Worm (Caenorhabditis elegans): ENCODE data around the gene srj-13.

The srj-13 gene

ce11 chrV:7413107-7413774 lies 10.8 kb downstream of the srj-13 start, which contains the start of gene F18E3.11:
Gene F18E3.11, plus strand, starts transcription at chrV:7413482.
- TF ChIP-seq lin-11 (tag; optimal IDR thresholded peaks at IDR 0.05) (no peak), crh-2 (tag; optimal IDR thresholded peaks at IDR 0.05) (peak; percentile 9), nhr-237 (tag; optimal IDR thresholded peaks at IDR 0.05) (no peak), nhr-129 (tag; optimal IDR thresholded peaks at IDR 0.05) (peak; percentile 84), unc-55 (GFP tag; optimal IDR thresholded peaks at IDR 0.05) (no peak), nhr-10 (tag; optimal IDR thresholded peaks at IDR 0.05) (no peak), ceh-16 (tag; optimal IDR thresholded peaks at IDR 0.05) (no peak), ceh-82 (tag; optimal IDR thresholded peaks at IDR 0.05) (no peak), blmp-1 (tag; optimal IDR thresholded peaks at IDR 0.05; ENCODE audit: insufficient read depth) (peak; percentile 78), ama-1 (optimal IDR thresholded peaks at IDR 0.05) (peak; percentile 89), skn-1 (tag; optimal IDR thresholded peaks at IDR 0.05) (no peak), peb-1 (tag; optimal IDR thresholded peaks at IDR 0.05) (no peak), nhr-25 (tag; optimal IDR thresholded peaks at IDR 0.05) (peak; percentile 85), gmeb-1 (tag; optimal IDR thresholded peaks at IDR 0.05) (no peak), sma-3 (GFP tag; optimal IDR thresholded peaks at IDR 0.05) (peak; percentile 49), mbf-1 (tag; optimal IDR thresholded peaks at IDR 0.05) (no peak), nhr-12 (tag; optimal IDR thresholded peaks at IDR 0.05) (no peak), nhr-21 (tag; optimal IDR thresholded peaks at IDR 0.05) (peak; percentile 80), ztf-4 (tag; optimal IDR thresholded peaks at IDR 0.05) (no peak), sem-4 (tag; optimal IDR thresholded peaks at IDR 0.05) (no peak), lsy-2 (tag; optimal IDR thresholded peaks at IDR 0.05) (no peak), lin-39 (tag; optimal IDR thresholded peaks at IDR 0.05) (no peak), sma-9 (GFP tag; optimal IDR thresholded peaks at IDR 0.05) (peak; percentile 84), sma-9 (tag; optimal IDR thresholded peaks at IDR 0.05) (no peak), nhr-6 (tag; optimal IDR thresholded peaks at IDR 0.05) (peak; percentile 6)

DNA sequence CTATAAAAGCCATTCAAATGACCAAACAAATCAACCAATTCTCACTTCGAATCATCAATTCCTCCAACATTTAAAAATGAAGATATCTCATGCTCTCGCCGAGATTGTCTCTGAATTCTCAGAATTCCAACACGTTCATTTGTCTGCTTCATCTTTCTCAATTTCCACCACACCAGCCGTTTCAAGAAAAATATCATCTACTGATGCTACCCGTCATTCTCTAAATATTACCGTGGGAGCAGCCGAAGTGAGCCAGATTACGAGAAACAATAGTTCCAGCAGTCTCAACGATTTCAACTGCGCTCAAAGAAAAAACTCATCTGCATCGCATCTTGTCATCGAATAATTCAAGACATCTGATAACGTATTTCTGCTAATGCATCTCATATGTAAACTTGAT lies 12.5 kb downstream of the srj-13 start, which contains the start of gene F18E3.12:
Gene F18E3.12 (plus strand): TSS at position 77 of the 400 bp plus-strand sequence.
- TF ChIP-seq elt-1 (tag; optimal IDR thresholded peaks at IDR 0.05), result no peak
- peak; percentile 77 for TF ChIP-seq ama-1 (optimal IDR thresholded peaks at IDR 0.05)

DNA sequence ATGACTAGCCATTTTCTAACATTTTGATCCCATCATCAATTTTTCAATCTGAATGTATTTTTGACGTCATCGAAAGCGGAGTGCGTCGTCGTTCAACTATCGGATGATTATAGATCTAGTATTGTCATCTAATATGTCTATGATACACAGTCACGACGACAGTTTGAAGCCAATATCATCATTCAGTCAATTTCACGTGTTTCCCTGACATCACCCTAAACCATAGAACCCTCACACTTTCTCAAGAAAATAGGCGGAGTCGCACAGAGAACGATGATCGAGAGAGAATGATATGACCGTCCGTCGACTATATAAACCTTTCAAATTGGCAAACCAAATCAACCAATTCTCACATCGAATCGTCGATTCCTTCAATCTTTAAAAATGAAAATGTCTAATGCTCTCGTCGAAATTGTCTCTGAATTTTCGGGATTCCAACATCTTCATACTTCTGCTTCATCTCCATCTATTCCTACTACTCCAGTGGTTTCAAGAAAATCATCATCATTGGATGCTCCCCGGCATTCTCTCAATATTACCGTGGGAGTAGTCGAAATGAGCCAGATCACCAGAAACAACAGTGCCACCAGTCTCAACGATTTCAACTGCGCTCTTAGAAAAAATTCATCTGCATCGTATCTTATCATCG lies 13.4 kb downstream of the srj-13 start, which contains the start of gene F18E3.13:
Gene F18E3.13 (plus strand): TSS at position 385 of the 649 bp plus-strand sequence.
- TF ChIP-seq nhr-10 (tag; optimal IDR thresholded peaks at IDR 0.05), result no peak
- TF ChIP-seq lsy-2 (tag; optimal IDR thresholded peaks at IDR 0.05), result peak in 1 of 2 experiments; percentile 25
- TF ChIP-seq ztf-11 (tag; optimal IDR thresholded peaks at IDR 0.05), result no peak
- TF ChIP-seq lin-39 (tag; optimal IDR thresholded peaks at IDR 0.05), result no peak
- TF ChIP-seq fos-1 (tag; optimal IDR thresholded peaks at IDR 0.05), result peak; percentile 21
- TF ChIP-seq aly-2 (tag; optimal IDR thresholded peaks at IDR 0.05), result no peak
- peak; percentile 46 for TF ChIP-seq Y55F3AM.14 (GFP tag; optimal IDR thresholded peaks at IDR 0.05)
- no peak for TF ChIP-seq elt-1 (tag; optimal IDR thresholded peaks at IDR 0.05)
- TF ChIP-seq F13H6.1 (tag; optimal IDR thresholded peaks at IDR 0.05), result peak; percentile 35
- peak; percentile 7 to 63 for TF ChIP-seq mdl-1 (tag; optimal IDR thresholded peaks at IDR 0.05)
- no peak for TF ChIP-seq elt-3 (tag; optimal IDR thresholded peaks at IDR 0.05)
- peak; percentile 48 for TF ChIP-seq sem-4 (tag; optimal IDR thresholded peaks at IDR 0.05)
- TF ChIP-seq nhr-25 (tag; optimal IDR thresholded peaks at IDR 0.05), result peak; percentile 93
- TF ChIP-seq egl-27 (tag; optimal IDR thresholded peaks at IDR 0.05), result peak; percentile 65
- TF ChIP-seq sma-9 (GFP tag; optimal IDR thresholded peaks at IDR 0.05), result peak; percentile 95
- no peak for TF ChIP-seq sma-9 (tag; optimal IDR thresholded peaks at IDR 0.05)
- no peak for TF ChIP-seq mab-5 (tag; optimal IDR thresholded peaks at IDR 0.05)
- TF ChIP-seq ama-1 (optimal IDR thresholded peaks at IDR 0.05), result peak; percentile 86
- TF ChIP-seq dmd-4 (tag; optimal IDR thresholded peaks at IDR 0.05), result no peak
- TF ChIP-seq mbf-1 (tag; optimal IDR thresholded peaks at IDR 0.05), result no peak
- TF ChIP-seq nhr-21 (tag; optimal IDR thresholded peaks at IDR 0.05), result peak; percentile 97
- peak; percentile 94 for TF ChIP-seq sma-3 (GFP tag; optimal IDR thresholded peaks at IDR 0.05)
- TF ChIP-seq unc-55 (GFP tag; optimal IDR thresholded peaks at IDR 0.05), result no peak
- peak; percentile 94 for TF ChIP-seq blmp-1 (tag; optimal IDR thresholded peaks at IDR 0.05; ENCODE audit: insufficient read depth)
- TF ChIP-seq nhr-6 (tag; optimal IDR thresholded peaks at IDR 0.05), result peak; percentile 63
- no peak for TF ChIP-seq ceh-16 (tag; optimal IDR thresholded peaks at IDR 0.05)
- no peak for TF ChIP-seq crh-2 (tag; optimal IDR thresholded peaks at IDR 0.05)
- peak; percentile 69 for TF ChIP-seq nhr-129 (tag; optimal IDR thresholded peaks at IDR 0.05)
- no peak for TF ChIP-seq nhr-23 (tag; optimal IDR thresholded peaks at IDR 0.05)

Measured in whole organism, L2 larva.